Worm (Caenorhabditis elegans) whole organism, young adult: ENCODE measurements around the gene sel-7.
"Not testable (repeated sequence)": the region's sequence is repeated elsewhere in the genome, so short reads cannot be mapped to it uniquely, and the experiment has no call there.

ENCODE experiments used
- attf-5 ChIP-seq: fragments of 200-800 bp; sonication (Bioruptor generic); optimal IDR thresholded peaks from 2 replicates; lab custom pipeline; 2018; ENCODE audit warnings: mild to moderate bottlenecking, missing genetic modification characterization, missing compliant biosample characterization
- dox-1 ChIP-seq: fragments of 200-800 bp; sonication (Bioruptor generic); IDR thresholded peaks from 2 replicates; pipeline ENCODE4 v1.3.6; 2022; ENCODE audit warnings: missing genetic modification reagents, missing genetic modification characterization, missing compliant biosample characterization
- egl-44 ChIP-seq: fragments of 200-800 bp; sonication (Bioruptor generic); IDR thresholded peaks from 2 replicates; pipeline ENCODE4 v1.3.6; 2022; ENCODE audit warnings: missing genetic modification reagents, missing genetic modification characterization, missing compliant biosample characterization
- lsy-27 ChIP-seq: sonication (generic microtip); optimal IDR thresholded peaks from 2 replicates; lab custom pipeline; 2017; ENCODE audit warnings: missing genetic modification characterization, mild to moderate bottlenecking, missing compliant biosample characterization, antibody characterized with exemption, missing genotype, borderline replicate concordance; ENCODE audit not compliant: insufficient read depth
- madf-8 ChIP-seq: fragments of 200-800 bp; sonication (Bioruptor generic); conservative IDR thresholded peaks from 2 replicates; pipeline ENCODE4 v1.3.6; 2022; ENCODE audit warnings: missing genetic modification reagents, missing genetic modification characterization, missing compliant biosample characterization
- nfyb-1 ChIP-seq: fragments of 200-800 bp; sonication (Bioruptor generic); IDR thresholded peaks from 2 replicates; pipeline ENCODE4 v1.3.6; 2022; ENCODE audit warnings: missing genetic modification reagents, missing genetic modification characterization, missing compliant biosample characterization
- rcor-1 ChIP-seq: fragments of 200-800 bp; sonication (Bioruptor generic); IDR thresholded peaks from 2 replicates; pipeline ENCODE4 v1.3.6; 2022; ENCODE audit warnings: missing genetic modification reagents, missing genetic modification characterization, missing compliant biosample characterization
- ztf-3 ChIP-seq: fragments of 200-800 bp; sonication (Bioruptor generic); optimal IDR thresholded peaks from 2 replicates; lab custom pipeline; 2018; ENCODE audit warnings: mild to moderate bottlenecking, missing genetic modification characterization, missing compliant biosample characterization

ce11 chrX:14387752-14388151, 47.5 kb upstream of the sel-7 start:
- not testable (repeated sequence) for TF ChIP-seq rcor-1 (GFP tag; lab: Robert Waterston, UW); dox-1 (GFP tag; lab: Robert Waterston, UW); attf-5 (GFP tag; lab: Kevin White, UChicago); ztf-3 (GFP tag; lab: Kevin White, UChicago); nfyb-1 (GFP tag; lab: Robert Waterston, UW); egl-44 (GFP tag; lab: Robert Waterston, UW); lsy-27 (tag; lab: Kevin White, UChicago); madf-8 (GFP tag; lab: Robert Waterston, UW)
